Fruit fly (Drosophila melanogaster) whole organism, embryonic: ENCODE data around the gene Leash.
A peak's percentile ranks its signal among the peaks of the same experiment; 100 is the strongest.

Experiments
- Atf3 ChIP-seq: fragments of 200-800 bp; sonication (Bioruptor generic); optimal IDR thresholded peaks from 3 replicates; lab custom pipeline; 2016; ENCODE audit warnings: missing biosample characterization, missing genetic modification characterization
- B-H2 ChIP-seq: fragments of 200-800 bp; sonication (Bioruptor generic); optimal IDR thresholded peaks from 2 replicates; lab custom pipeline; 2018; ENCODE audit warnings: missing biosample characterization, mild to moderate bottlenecking, missing genetic modification characterization
- CG11723 ChIP-seq: fragments of 200-800 bp; sonication (Bioruptor generic); optimal IDR thresholded peaks from 2 replicates; lab custom pipeline; 2017; ENCODE audit warnings: missing biosample characterization, mild to moderate bottlenecking, missing genetic modification characterization
- CG12219 ChIP-seq: fragments of 200-800 bp; sonication (Bioruptor generic); optimal IDR thresholded peaks from 3 replicates; lab custom pipeline; 2018; ENCODE audit warnings: missing biosample characterization, mild to moderate bottlenecking, missing genetic modification characterization
- CG12236 ChIP-seq: fragments of 200-800 bp; sonication (Bioruptor generic); optimal IDR thresholded peaks from 2 replicates; lab custom pipeline; 2016; ENCODE audit warnings: missing biosample characterization, missing genetic modification characterization
- CG13296 ChIP-seq: fragments of 200-800 bp; sonication (Bioruptor generic); optimal IDR thresholded peaks from 3 replicates; lab custom pipeline; 2018; ENCODE audit warnings: missing biosample characterization, mild to moderate bottlenecking, missing genetic modification characterization
- CG13894 ChIP-seq: fragments of 200-800 bp; sonication (Bioruptor generic); optimal IDR thresholded peaks from 3 replicates; lab custom pipeline; 2018; ENCODE audit warnings: missing biosample characterization, mild to moderate bottlenecking, missing genetic modification characterization, moderate library complexity
- CG14014 ChIP-seq: fragments of 200-800 bp; sonication (Bioruptor generic); IDR thresholded peaks from 2 replicates; pipeline ENCODE4 v1.3.6; 2022; ENCODE audit warnings: missing biosample characterization, missing genetic modification characterization
- CG14860 ChIP-seq: fragments of 200-800 bp; sonication (Bioruptor generic); IDR thresholded peaks from 3 replicates; pipeline ENCODE4 v1.3.6; 2022; ENCODE audit warnings: missing biosample characterization, missing genetic modification characterization; ENCODE audit not compliant: partially characterized antibody
- CG15479 ChIP-seq: fragments of 200-800 bp; sonication (Bioruptor generic); optimal IDR thresholded peaks from 3 replicates; lab custom pipeline; 2019; ENCODE audit warnings: missing biosample characterization, mild to moderate bottlenecking, missing genetic modification characterization, moderate library complexity
- CG1603 ChIP-seq: fragments of 200-800 bp; sonication (Bioruptor generic); optimal IDR thresholded peaks from 2 replicates; lab custom pipeline; 2019; ENCODE audit warnings: missing biosample characterization, mild to moderate bottlenecking, missing genetic modification characterization, moderate library complexity
- CG16779 ChIP-seq: fragments of 200-800 bp; sonication (Bioruptor generic); IDR thresholded peaks from 2 replicates; pipeline ENCODE4 v1.3.6; 2022; ENCODE audit warnings: missing biosample characterization, missing genetic modification characterization
- CG16815 ChIP-seq: fragments of 200-800 bp; sonication (Bioruptor generic); optimal IDR thresholded peaks from 3 replicates; lab custom pipeline; 2017; ENCODE audit warnings: missing biosample characterization, mild to moderate bottlenecking, missing genetic modification characterization
- CG17361 ChIP-seq: fragments of 200-800 bp; sonication (Bioruptor generic); IDR thresholded peaks from 3 replicates; pipeline ENCODE4 v1.3.6; 2022; ENCODE audit warnings: missing biosample characterization, missing genetic modification characterization
- CG17385 ChIP-seq: fragments of 200-800 bp; sonication (Bioruptor generic); optimal IDR thresholded peaks from 3 replicates; lab custom pipeline; 2018; ENCODE audit warnings: missing biosample characterization, mild to moderate bottlenecking, missing genetic modification characterization
- CG18764 ChIP-seq: fragments of 200-800 bp; sonication (Bioruptor generic); optimal IDR thresholded peaks from 3 replicates; lab custom pipeline; 2016; ENCODE audit warnings: missing biosample characterization, missing genetic modification characterization
- CG2199 ChIP-seq: fragments of 200-800 bp; sonication (Bioruptor generic); IDR thresholded peaks from 3 replicates; pipeline ENCODE4 v1.3.6; 2022; ENCODE audit warnings: missing biosample characterization, missing genetic modification characterization
- CG30403 ChIP-seq: fragments of 200-800 bp; sonication (Bioruptor generic); optimal IDR thresholded peaks from 3 replicates; lab custom pipeline; 2016; ENCODE audit warnings: missing biosample characterization, missing genetic modification characterization
- CG31441 ChIP-seq: fragments of 200-800 bp; sonication (Bioruptor generic); IDR thresholded peaks from 2 replicates; pipeline ENCODE4 v1.3.6; 2022; ENCODE audit warnings: missing biosample characterization, missing genetic modification characterization
- CG34422 ChIP-seq: fragments of 200-800 bp; sonication (Bioruptor generic); IDR thresholded peaks from 3 replicates; pipeline ENCODE4 v1.3.6; 2022; ENCODE audit warnings: missing biosample characterization, missing genetic modification characterization
- CG4328 ChIP-seq: fragments of 200-800 bp; sonication (Bioruptor generic); optimal IDR thresholded peaks from 3 replicates; lab custom pipeline; 2017; ENCODE audit warnings: missing biosample characterization, missing genetic modification reagents, missing genetic modification characterization
- CG43689 ChIP-seq: fragments of 200-800 bp; sonication (Bioruptor generic); IDR thresholded peaks from 2 replicates; pipeline ENCODE4 v1.3.6; 2022; ENCODE audit warnings: missing biosample characterization, missing genetic modification characterization
- CG4404 ChIP-seq: fragments of 200-800 bp; sonication (Bioruptor generic); IDR thresholded peaks from 2 replicates; pipeline ENCODE4 v1.3.6; 2022; ENCODE audit warnings: missing biosample characterization, missing genetic modification characterization
- CG6272 ChIP-seq: fragments of 200-800 bp; sonication (Bioruptor generic); IDR thresholded peaks from 2 replicates; pipeline ENCODE4 v1.3.6; 2022; ENCODE audit warnings: missing biosample characterization, missing genetic modification characterization
- CG6683 ChIP-seq: fragments of 200-800 bp; sonication (Bioruptor generic); optimal IDR thresholded peaks from 2 replicates; lab custom pipeline; 2017; ENCODE audit warnings: missing biosample characterization, mild to moderate bottlenecking, missing genetic modification characterization, missing genetic modification reagents
- CG6689 ChIP-seq: fragments of 200-800 bp; sonication (Bioruptor generic); IDR thresholded peaks from 2 replicates; pipeline ENCODE4 v1.3.6; 2022; ENCODE audit warnings: missing biosample characterization, missing genetic modification characterization
- CG8359 ChIP-seq: fragments of 200-800 bp; sonication (Bioruptor generic); optimal IDR thresholded peaks from 2 replicates; lab custom pipeline; 2017; ENCODE audit warnings: missing biosample characterization, mild to moderate bottlenecking, missing genetic modification characterization, borderline replicate concordance
- CG9609 ChIP-seq: fragments of 200-800 bp; sonication (Bioruptor generic); optimal IDR thresholded peaks from 3 replicates; lab custom pipeline; 2016; ENCODE audit warnings: missing biosample characterization, missing genetic modification characterization
- ERR ChIP-seq: fragments of 200-800 bp; sonication (Bioruptor generic); optimal IDR thresholded peaks from 2 replicates; lab custom pipeline; 2016; ENCODE audit warnings: missing biosample characterization, missing genetic modification characterization
- Ets97D ChIP-seq: fragments of 200-800 bp; sonication (Bioruptor generic); optimal IDR thresholded peaks from 3 replicates; lab custom pipeline; 2016; ENCODE audit warnings: missing biosample characterization, missing genetic modification characterization
- GATAe ChIP-seq: fragments of 200-800 bp; sonication (Bioruptor generic); conservative IDR thresholded peaks from 2 replicates; pipeline ENCODE4 v1.3.6; 2022; ENCODE audit warnings: missing biosample characterization, missing genetic modification characterization
- HLH4C ChIP-seq: fragments of 200-800 bp; sonication (Bioruptor generic); IDR thresholded peaks from 3 replicates; pipeline ENCODE4 v1.3.6; 2022; ENCODE audit warnings: missing biosample characterization, missing genetic modification characterization; ENCODE audit not compliant: partially characterized antibody
- Scr ChIP-seq: fragments of 200-800 bp; sonication (Bioruptor generic); IDR thresholded peaks from 2 replicates; pipeline ENCODE4 v1.3.6; 2022; ENCODE audit warnings: missing biosample characterization, missing genetic modification characterization; ENCODE audit not compliant: partially characterized antibody
- Sox100B ChIP-seq: fragments of 200-800 bp; sonication (Bioruptor generic); optimal IDR thresholded peaks from 3 replicates; lab custom pipeline; 2018; ENCODE audit warnings: missing biosample characterization, mild to moderate bottlenecking, missing genetic modification characterization
- Taf1 ChIP-seq: fragments of 200-800 bp; sonication (Bioruptor generic); IDR thresholded peaks from 2 replicates; pipeline ENCODE4 v1.3.6; 2022; ENCODE audit warnings: missing biosample characterization, missing genetic modification characterization
- ash1 ChIP-seq: fragments of 200-800 bp; sonication (Bioruptor generic); optimal IDR thresholded peaks from 2 replicates; lab custom pipeline; 2018; ENCODE audit warnings: missing biosample characterization, mild to moderate bottlenecking, missing genetic modification characterization
- bbx ChIP-seq: fragments of 200-800 bp; sonication (Bioruptor generic); IDR thresholded peaks from 2 replicates; pipeline ENCODE4 v1.3.6; 2022; ENCODE audit warnings: missing biosample characterization, missing genetic modification characterization; ENCODE audit not compliant: partially characterized antibody
- bigmax ChIP-seq: fragments of 200-800 bp; sonication (Bioruptor generic); optimal IDR thresholded peaks from 2 replicates; lab custom pipeline; 2018; ENCODE audit warnings: missing biosample characterization, mild to moderate bottlenecking, missing genetic modification characterization
- dimm ChIP-seq: fragments of 200-800 bp; sonication (Bioruptor generic); IDR thresholded peaks from 2 replicates; pipeline ENCODE4 v1.3.6; 2022; ENCODE audit warnings: missing biosample characterization, missing genetic modification characterization
- emc ChIP-seq: fragments of 200-800 bp; sonication (Bioruptor generic); optimal IDR thresholded peaks from 2 replicates; lab custom pipeline; 2016; ENCODE audit warnings: missing biosample characterization, missing genetic modification characterization
- ewg ChIP-seq: fragments of 200-800 bp; sonication (Bioruptor generic); optimal IDR thresholded peaks from 3 replicates; lab custom pipeline; 2017; ENCODE audit warnings: mild to moderate bottlenecking, missing biosample characterization, missing genetic modification reagents, missing genetic modification characterization
- fd96Cb ChIP-seq: fragments of 200-800 bp; sonication (Bioruptor generic); optimal IDR thresholded peaks from 2 replicates; lab custom pipeline; 2018; ENCODE audit warnings: missing biosample characterization, mild to moderate bottlenecking, missing genetic modification characterization, moderate library complexity
- gt ChIP-seq: fragments of 200-800 bp; sonication (Bioruptor generic); IDR thresholded peaks from 2 replicates; pipeline ENCODE4 v1.3.6; 2022; ENCODE audit warnings: missing biosample characterization, missing genetic modification characterization
- inv ChIP-seq: fragments of 200-800 bp; sonication (Bioruptor generic); IDR thresholded peaks from 2 replicates; pipeline ENCODE4 v1.3.6; 2022; ENCODE audit warnings: missing biosample characterization, missing genetic modification characterization; ENCODE audit not compliant: partially characterized antibody
- prd ChIP-seq, 3 experiments: fragments of >200 bp in 2 of 3; fragments of 200-800 bp in 1 of 3; sonication (Bioruptor generic) in 1 of 3; optimal IDR thresholded peaks in 2 of 3; IDR thresholded peaks in 1 of 3; 2 replicates in 2 of 3; 3 replicates in 1 of 3; pipeline versions ENCODE4 v1.3.6 to Lab custom; 2017 to 2022; ENCODE audit warnings: missing biosample characterization in 1 of 3, missing genetic modification characterization in 1 of 3
- row ChIP-seq: fragments of 200-800 bp; sonication (Bioruptor generic); IDR thresholded peaks from 3 replicates; pipeline ENCODE4 v1.3.6; 2022; ENCODE audit warnings: missing biosample characterization, missing genetic modification characterization
- sr ChIP-seq: fragments of 200-800 bp; sonication (Bioruptor generic); IDR thresholded peaks from 3 replicates; pipeline ENCODE4 v1.3.6; 2022; ENCODE audit warnings: missing biosample characterization, missing genetic modification characterization
- ttk ChIP-seq: fragments of 200-800 bp; sonication (Bioruptor generic); IDR thresholded peaks from 2 replicates; pipeline ENCODE4 v2.1.2; 2022; ENCODE audit warnings: missing biosample characterization, missing genetic modification characterization
- vnd ChIP-seq: fragments of 200-800 bp; sonication (Bioruptor generic); IDR thresholded peaks from 3 replicates; pipeline ENCODE4 v1.3.6; 2022; ENCODE audit warnings: missing biosample characterization, missing genetic modification characterization; ENCODE audit not compliant: partially characterized antibody

Gene Leash

dm6 chr3R:10868427-10868962 is 16.8 kb upstream of the Leash start, which contains the start of the genes SelR and Tsp86D (continued):
- TF ChIP-seq CG13894 (peak; percentile 84), CG6272 (no peak), CG17385 (GFP tag; lab: Kevin White, UChicago) (no peak), fd96Cb (tag; lab: Kevin White, UChicago) (no peak), CG12236 (no peak), bigmax (GFP tag; lab: Kevin White, UChicago) (no peak), ttk (0 out of 2 replicates have a peak, but pooled peaks have one; percentile 17), prd (optimal IDR thresholded peaks at IDR 0.05; lab: Kevin White, UChicago) (no peak), prd (GFP tag; IDR thresholded peaks at IDR 0.05; lab: Robert Waterston, UW) (no peak), CG30403 (no peak), CG11723 (peak; percentile 29), dimm (GFP tag; lab: Robert Waterston, UW) (no peak), CG1603 (tag; lab: Kevin White, UChicago) (peak; percentile 69), CG31441 (GFP tag; lab: Robert Waterston, UW) (peak; percentile 52; the same call in 1 of the 2 replicates), ewg (GFP tag; lab: Kevin White, UChicago) (peak; percentile 24), CG6689 (GFP tag; lab: Robert Waterston, UW) (no peak), gt (GFP tag; lab: Robert Waterston, UW) (no peak), emc (GFP tag; lab: Kevin White, UChicago) (no peak), CG34422 (GFP tag; lab: Robert Waterston, UW) (peak; percentile 70; the same call in 1 of the 3 replicates), ash1 (GFP tag; lab: Kevin White, UChicago) (no peak), CG16815 (no peak), Scr (GFP tag; lab: Robert Waterston, UW) (peak; percentile 68), CG15479 (GFP tag; lab: Kevin White, UChicago) (no peak), GATAe (GFP tag; lab: Robert Waterston, UW) (no peak; the same call in 1 of the 2 replicates), ERR (peak; percentile 33), Sox100B (GFP tag; lab: Kevin White, UChicago) (no peak), row (GFP tag; lab: Robert Waterston, UW) (peak; percentile 13; the same call in 1 of the 3 replicates), B-H2 (GFP tag; lab: Kevin White, UChicago) (peak; percentile 84), Taf1 (GFP tag; lab: Robert Waterston, UW) (no peak), bbx (peak; percentile 68), CG2199 (no peak), CG6683 (no peak), CG14860 (GFP tag; lab: Robert Waterston, UW) (peak; percentile 53; the same call in 2 of the 3 replicates), sr (no peak), CG8359 (GFP tag; lab: Kevin White, UChicago) (no peak), HLH4C (peak; percentile 48; the same call in 1 of the 3 replicates), CG43689 (GFP tag; lab: Robert Waterston, UW) (no peak), CG13296 (GFP tag; lab: Kevin White, UChicago) (peak; percentile 73), inv (GFP tag; lab: Robert Waterston, UW) (peak; percentile 45; the same call in 1 of the 2 replicates), vnd (GFP tag; lab: Robert Waterston, UW) (no peak), CG17361 (GFP tag; lab: Robert Waterston, UW) (no peak), CG4328 (peak; percentile 65), CG14014 (GFP tag; lab: Robert Waterston, UW) (no peak), Atf3 (no peak), CG4404 (GFP tag; lab: Robert Waterston, UW) (no peak), CG9609 (no peak), Ets97D (GFP tag; lab: Kevin White, UChicago) (peak; percentile 69), CG12219 (peak; percentile 37), CG18764 (GFP tag; lab: Kevin White, UChicago) (no peak), CG16779 (GFP tag; lab: Robert Waterston, UW) (no peak)
